Fruit fly (Drosophila melanogaster) S2 (cell line): ENCODE measurements around the gene CG43179.

Experiments
- CG8478 ChIP-seq: fragments of >200 bp; optimal IDR thresholded peaks from 2 replicates; lab custom pipeline; 2018
- CTCF ChIP-seq, 2 experiments: fragments of >200 bp; optimal IDR thresholded peaks; 2 replicates each; lab custom pipeline; 2018

- TF ChIP-seq CG8478 (lab: Kevin White, UChicago): no peak
- no peak for TF ChIP-seq CTCF (optimal IDR thresholded peaks at IDR 0.05; lab: Kevin White, UChicago)
Observed at dm6 chr3R:14221484-14221883, 34.4 kb upstream of the CG43179 start, which contains the start of gene CG33109.
